Fruit fly (Drosophila melanogaster): ENCODE results near the gene dpr6.

DNA sequence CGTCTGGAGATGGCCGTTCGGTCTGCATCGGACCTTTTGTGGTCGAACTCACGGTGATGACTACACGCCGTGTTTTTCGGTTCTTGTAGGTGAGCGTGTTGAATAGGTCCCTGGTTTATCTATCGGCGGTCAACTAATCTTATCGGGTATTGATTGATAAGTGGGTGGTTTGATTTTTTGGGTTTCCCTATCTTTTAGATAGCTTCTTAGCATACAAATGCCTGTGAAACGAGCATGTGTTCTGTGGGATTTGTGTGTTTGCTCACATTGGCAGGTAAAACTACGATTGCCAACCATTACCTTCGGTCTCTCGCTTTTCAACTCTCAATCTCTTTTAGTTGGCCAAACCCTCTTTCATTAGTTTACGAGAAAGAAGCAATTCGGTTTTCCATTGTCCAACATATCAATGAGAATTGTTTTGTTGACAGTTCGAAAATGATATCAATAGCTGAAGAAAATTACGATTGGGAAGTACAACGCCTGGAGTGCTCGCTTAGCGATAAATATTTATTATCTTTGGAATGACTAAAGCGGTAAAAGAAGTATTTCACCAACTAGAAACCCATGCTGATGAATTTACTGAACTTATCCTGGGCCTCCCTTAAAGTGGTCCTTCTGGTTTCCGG lies 117.9 kb downstream of the dpr6 start, which contains the start of gene CG32053:
- TF ChIP-seq Hr78 (GFP tag; optimal IDR thresholded peaks at IDR 0.05) (no peak), Myc (optimal IDR thresholded peaks at IDR 0.05) (no peak), psq (GFP tag; optimal IDR thresholded peaks at IDR 0.05) (no peak), foxo (GFP tag; optimal IDR thresholded peaks at IDR 0.05) (no peak), OdsH (GFP tag; optimal IDR thresholded peaks at IDR 0.05) (no peak), HLH106 (tag; optimal IDR thresholded peaks at IDR 0.05) (no peak), fru (GFP tag; optimal IDR thresholded peaks at IDR 0.05) (no peak), CG9705 (GFP tag; optimal IDR thresholded peaks at IDR 0.05) (no peak), rgr (GFP tag; optimal IDR thresholded peaks at IDR 0.05) (no peak), h (GFP tag; optimal IDR thresholded peaks at IDR 0.05) (no peak)
